Fruit fly (Drosophila melanogaster) whole organism, prepupa: Measurements from ENCODE around the gene CG13053.

ENCODE experiments used
- CG3919 ChIP-seq: fragments of 200-800 bp; sonication (Bioruptor generic); optimal IDR thresholded peaks from 3 replicates; lab custom pipeline; 2016; ENCODE audit warnings: missing biosample characterization, missing genetic modification characterization
- CG6854 ChIP-seq: fragments of 200-800 bp; sonication (Bioruptor generic); optimal IDR thresholded peaks from 2 replicates; lab custom pipeline; 2017; ENCODE audit warnings: missing biosample characterization, mild to moderate bottlenecking, missing genetic modification characterization
- Hr4 ChIP-seq: fragments of 200-800 bp; sonication (Bioruptor generic); optimal IDR thresholded peaks from 3 replicates; lab custom pipeline; 2016; ENCODE audit warnings: missing biosample characterization, missing genetic modification characterization
- Lpt ChIP-seq: fragments of 200-800 bp; sonication (Bioruptor generic); optimal IDR thresholded peaks from 3 replicates; lab custom pipeline; 2016; ENCODE audit warnings: missing biosample characterization, missing genetic modification characterization
- OdsH ChIP-seq: fragments of 200-800 bp; sonication (Bioruptor generic); optimal IDR thresholded peaks from 3 replicates; lab custom pipeline; 2016; ENCODE audit warnings: missing biosample characterization, missing genetic modification characterization
- dac ChIP-seq: fragments of 200-800 bp; sonication (Bioruptor generic); optimal IDR thresholded peaks from 2 replicates; lab custom pipeline; 2017; ENCODE audit warnings: missing biosample characterization, mild to moderate bottlenecking, missing genetic modification characterization

DNA sequence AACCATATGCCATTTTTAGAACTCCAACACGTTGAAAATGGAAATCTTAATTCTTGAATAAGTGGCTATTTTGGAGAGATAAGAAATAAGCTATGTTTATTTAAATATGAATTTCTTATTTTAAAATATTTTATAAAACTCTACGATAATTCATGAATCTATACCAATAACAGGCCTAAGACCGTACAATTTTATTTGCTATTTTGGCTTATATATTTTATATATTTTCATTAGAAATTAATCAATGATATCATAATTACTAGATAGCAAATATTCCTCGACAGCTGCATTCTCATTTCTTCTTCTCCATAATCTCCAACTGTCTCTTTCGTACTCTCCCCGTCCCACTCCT lies 47.6 kb downstream of the CG13053 start:
- TF ChIP-seq dac (GFP tag; lab: Kevin White, UChicago) (no peak), CG6854 (no peak), OdsH (GFP tag; lab: Kevin White, UChicago) (peak; percentile 37), CG3919 (GFP tag; lab: Kevin White, UChicago) (no peak), Hr4 (no peak), Lpt (GFP tag; lab: Kevin White, UChicago) (no peak)
